Fruit fly (Drosophila melanogaster): ENCODE results near the gene Or88a.

- TF ChIP-seq CTCF (optimal IDR thresholded peaks at IDR 0.05) (no peak), CG8478 (optimal IDR thresholded peaks at IDR 0.05) (no peak)
These were observed 905 bp upstream of the Or88a start, which contains the start of gene CG12402 for dm6 chr3R:14108158-14108921.

All from S2 (cell line).